Worm (Caenorhabditis elegans): Measurements from ENCODE around the gene T26E4.7.

Gene T26E4.7

DNA sequence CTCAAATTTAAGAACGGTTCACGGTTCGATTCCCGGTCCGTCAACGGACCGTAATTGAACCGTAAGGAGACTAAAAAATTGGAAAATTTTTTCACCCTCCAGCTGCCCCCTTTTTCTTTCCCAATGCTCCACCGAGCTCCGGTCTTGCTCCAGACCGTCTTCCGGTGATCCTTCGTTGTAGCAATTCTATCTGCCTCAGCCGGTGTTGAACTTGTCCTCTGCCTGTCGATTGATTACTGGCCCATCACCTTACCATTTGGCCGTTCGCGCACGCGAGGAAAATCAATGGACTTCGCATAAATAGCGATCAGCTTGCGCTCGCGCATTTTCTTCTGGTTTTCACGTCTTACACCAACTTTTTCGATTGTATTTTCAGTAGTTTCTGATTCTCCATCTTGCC, 26.0 kb upstream of the T26E4.7 start:
- peak; percentile 39; the same call in 1 of the 2 replicates for TF ChIP-seq flt-1 (GFP tag; IDR thresholded peaks at IDR 0.05)
- TF ChIP-seq T22C8.4 (GFP tag; IDR thresholded peaks at IDR 0.05) = peak; percentile 22; the same call in 1 of the 2 replicates
- 0 out of 2 replicates have a peak, but pooled peaks have one; percentile 11 for TF ChIP-seq ref-1 (GFP tag; conservative IDR thresholded peaks at IDR 0.05)
- TF ChIP-seq tab-1 (GFP tag; IDR thresholded peaks at IDR 0.05) = peak; percentile 75
- TF ChIP-seq ztf-23 (GFP tag; IDR thresholded peaks at IDR 0.05) = 0 out of 2 replicates have a peak, but pooled peaks have one; percentile 57

DNA sequence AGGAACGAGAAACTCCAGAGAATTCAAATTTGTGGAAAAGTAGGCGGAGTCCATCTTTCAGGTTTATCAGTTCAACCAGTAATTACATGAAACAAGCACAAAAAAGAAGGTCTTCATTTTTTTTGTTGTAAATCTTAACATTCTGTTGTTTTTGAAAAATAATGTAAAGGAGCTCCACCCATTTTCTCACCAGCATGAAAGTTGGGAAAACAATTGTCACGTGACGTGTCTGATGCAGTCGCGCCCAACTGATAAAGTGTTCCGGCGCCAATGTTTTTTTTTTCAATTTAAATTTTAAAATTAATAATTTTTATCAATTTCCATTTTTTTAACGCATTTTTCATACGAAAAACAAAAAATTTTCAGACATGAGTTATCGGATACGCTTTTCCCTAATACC, 24.3 kb upstream of the T26E4.7 start, which contains the start of gene F57A10.4:
Gene F57A10.4, plus strand, starts transcription at position 367 of the 400 bp plus-strand sequence.
- TF ChIP-seq ztf-23 (GFP tag; IDR thresholded peaks at IDR 0.05) = no peak
- TF ChIP-seq ztf-29 (GFP tag; IDR thresholded peaks at IDR 0.05) = no peak
- no peak for TF ChIP-seq med-1 (GFP tag; optimal IDR thresholded peaks at IDR 0.05; ENCODE audit: insufficient read depth)
- TF ChIP-seq ref-1 (GFP tag; conservative IDR thresholded peaks at IDR 0.05) = no peak
- no peak for TF ChIP-seq klf-2 (GFP tag; conservative IDR thresholded peaks at IDR 0.05)
- no peak for TF ChIP-seq T22C8.4 (GFP tag; IDR thresholded peaks at IDR 0.05)
- no peak for TF ChIP-seq flt-1 (GFP tag; IDR thresholded peaks at IDR 0.05)

DNA sequence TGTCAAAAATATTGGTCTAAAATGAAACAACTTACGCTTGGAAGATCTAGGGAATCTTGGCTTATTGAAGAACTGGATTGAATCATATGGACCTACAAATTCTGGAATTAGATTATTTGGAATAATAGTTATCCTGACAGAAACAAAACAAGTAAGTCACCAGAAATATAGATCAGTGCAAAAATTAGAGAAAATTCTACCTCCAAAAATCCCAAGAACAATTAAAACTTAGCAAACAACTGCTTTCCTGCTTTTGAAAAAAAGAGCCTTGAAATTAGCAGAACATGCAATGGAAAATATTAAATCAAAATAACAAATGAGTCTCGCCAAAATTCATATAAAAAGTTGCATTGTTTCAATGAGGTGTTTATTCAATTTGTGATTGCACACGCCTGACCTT, 20.2 kb upstream of the T26E4.7 start, which contains the start of gene nhr-60:
Gene nhr-60, minus strand, starts transcription at position 101 of the 400 bp plus-strand sequence.
- TF ChIP-seq med-1 (GFP tag; optimal IDR thresholded peaks at IDR 0.05; ENCODE audit: insufficient read depth) = no peak
- no peak for TF ChIP-seq klf-2 (GFP tag; conservative IDR thresholded peaks at IDR 0.05)
- no peak for TF ChIP-seq T22C8.4 (GFP tag; IDR thresholded peaks at IDR 0.05)
- TF ChIP-seq ref-1 (GFP tag; conservative IDR thresholded peaks at IDR 0.05) = no peak
- no peak for TF ChIP-seq cog-1 (tag; optimal IDR thresholded peaks at IDR 0.05)
- no peak for TF ChIP-seq tab-1 (GFP tag; IDR thresholded peaks at IDR 0.05)
- TF ChIP-seq ztf-23 (GFP tag; IDR thresholded peaks at IDR 0.05) = no peak
- no peak for TF ChIP-seq flt-1 (GFP tag; IDR thresholded peaks at IDR 0.05)
- no peak for TF ChIP-seq ztf-29 (GFP tag; IDR thresholded peaks at IDR 0.05)

DNA sequence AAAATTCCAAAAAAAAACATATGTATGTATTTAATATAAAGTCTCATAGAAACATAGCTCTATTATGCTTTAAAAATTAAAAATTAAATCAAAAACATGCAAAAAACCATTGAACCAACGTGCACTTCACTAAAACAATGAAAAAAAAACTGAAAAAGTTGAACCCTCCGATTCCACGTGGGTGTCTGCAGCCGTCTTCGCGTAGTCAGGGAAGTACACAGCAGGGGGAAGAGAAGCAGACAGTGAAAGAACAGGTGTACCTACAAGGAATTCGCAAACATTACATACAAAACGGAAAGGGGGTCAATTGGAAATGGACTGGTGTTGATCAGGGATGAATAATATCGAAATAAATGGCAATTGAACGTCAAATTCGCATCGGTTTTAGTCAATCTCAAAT, 19.4 kb upstream of the T26E4.7 start:
- TF ChIP-seq tab-1 (GFP tag; IDR thresholded peaks at IDR 0.05) = no peak
- no peak for TF ChIP-seq flt-1 (GFP tag; IDR thresholded peaks at IDR 0.05)
- no peak for TF ChIP-seq ztf-29 (GFP tag; IDR thresholded peaks at IDR 0.05)

DNA sequence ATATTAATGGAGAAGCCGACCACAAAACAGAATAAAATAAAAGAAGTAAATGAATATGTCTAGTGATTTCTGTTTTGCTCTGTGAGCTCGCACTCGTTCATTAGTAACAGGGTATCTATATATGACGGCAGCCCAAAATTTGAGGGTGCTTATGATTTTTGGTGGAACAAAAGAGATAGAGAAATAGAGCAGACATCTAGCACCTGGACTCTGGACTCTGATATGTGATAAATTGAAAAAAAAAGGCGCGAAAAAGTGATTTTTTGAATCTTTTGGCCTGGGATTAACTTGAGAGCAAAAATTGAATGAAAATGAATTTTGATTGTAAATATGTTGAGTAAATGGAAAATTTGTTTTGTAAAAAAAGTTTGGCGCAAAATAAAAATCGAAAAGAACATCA, 16.7 kb upstream of the T26E4.7 start, which contains the start of gene nhr-283:
Gene nhr-283, minus strand, starts transcription at position 101 of the 400 bp plus-strand sequence.
- TF ChIP-seq ztf-29 (GFP tag; IDR thresholded peaks at IDR 0.05) = no peak

DNA sequence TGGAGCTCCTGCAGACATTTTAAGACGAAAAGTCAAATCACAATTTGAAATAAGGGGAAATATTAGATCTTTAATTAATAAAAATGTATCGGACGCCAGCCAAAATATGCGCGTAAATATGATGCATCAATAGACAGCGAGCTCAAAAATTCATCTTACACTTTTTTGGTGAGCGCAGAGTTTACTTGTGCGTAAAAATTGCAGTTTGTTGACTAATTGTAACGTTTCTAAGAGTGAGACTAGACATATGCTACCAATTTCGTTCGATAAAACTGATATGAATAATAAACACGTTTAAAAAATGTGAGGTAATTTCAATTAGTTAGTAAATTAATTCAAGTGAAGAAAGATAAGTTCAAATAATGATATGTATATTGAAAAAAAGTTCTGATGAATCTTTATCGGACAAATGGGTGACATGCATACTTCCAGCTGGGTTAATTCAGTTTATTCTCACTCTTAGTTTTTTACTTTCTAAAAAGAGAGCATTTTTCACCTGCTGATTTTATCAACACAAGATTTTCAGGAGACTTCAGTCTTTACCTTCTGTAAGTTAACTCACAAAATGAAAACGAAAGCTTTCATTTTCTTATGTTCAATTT, 14.1 kb upstream of the T26E4.7 start, which contains the start of the genes nhr-285 and irld-52:
Gene nhr-285, minus strand, starts transcription at position 101 of the 602 bp plus-strand sequence.
Gene irld-52, plus strand, starts transcription at position 552 of the 602 bp plus-strand sequence.
- TF ChIP-seq ref-1 (GFP tag; conservative IDR thresholded peaks at IDR 0.05) (no peak), tab-1 (GFP tag; IDR thresholded peaks at IDR 0.05) (no peak), cog-1 (tag; optimal IDR thresholded peaks at IDR 0.05) (no peak), T22C8.4 (GFP tag; IDR thresholded peaks at IDR 0.05) (no peak), ztf-23 (GFP tag; IDR thresholded peaks at IDR 0.05) (no peak), med-1 (GFP tag; optimal IDR thresholded peaks at IDR 0.05; ENCODE audit: insufficient read depth) (no peak), klf-2 (GFP tag; conservative IDR thresholded peaks at IDR 0.05) (no peak), flt-1 (GFP tag; IDR thresholded peaks at IDR 0.05) (no peak), ztf-29 (GFP tag; IDR thresholded peaks at IDR 0.05) (no peak)

DNA sequence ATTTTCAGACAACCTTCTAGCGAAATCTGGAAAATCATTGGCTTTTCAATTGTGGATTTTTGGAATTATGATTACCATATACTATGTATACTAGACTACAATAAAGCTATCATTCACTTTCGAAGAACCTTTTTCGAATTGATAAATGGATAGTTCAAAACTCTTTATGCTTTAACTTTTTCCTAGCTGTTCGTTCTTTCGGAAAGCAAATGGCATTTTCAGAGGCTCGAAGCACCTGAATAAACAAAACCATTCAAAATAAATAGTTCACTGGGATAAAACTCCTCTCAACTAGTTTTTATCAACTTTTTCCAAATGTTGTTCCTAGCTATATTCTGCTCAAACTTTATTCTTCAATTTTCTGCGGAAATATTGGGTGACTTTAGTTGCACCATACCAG, 12.3 kb upstream of the T26E4.7 start, which contains the start of gene T26E4.2:
Gene T26E4.2, plus strand, starts transcription at position 301 of the 400 bp plus-strand sequence.
- no peak for TF ChIP-seq ztf-23 (GFP tag; IDR thresholded peaks at IDR 0.05)
- no peak for TF ChIP-seq med-1 (GFP tag; optimal IDR thresholded peaks at IDR 0.05; ENCODE audit: insufficient read depth)
- TF ChIP-seq cog-1 (tag; optimal IDR thresholded peaks at IDR 0.05) = no peak

DNA sequence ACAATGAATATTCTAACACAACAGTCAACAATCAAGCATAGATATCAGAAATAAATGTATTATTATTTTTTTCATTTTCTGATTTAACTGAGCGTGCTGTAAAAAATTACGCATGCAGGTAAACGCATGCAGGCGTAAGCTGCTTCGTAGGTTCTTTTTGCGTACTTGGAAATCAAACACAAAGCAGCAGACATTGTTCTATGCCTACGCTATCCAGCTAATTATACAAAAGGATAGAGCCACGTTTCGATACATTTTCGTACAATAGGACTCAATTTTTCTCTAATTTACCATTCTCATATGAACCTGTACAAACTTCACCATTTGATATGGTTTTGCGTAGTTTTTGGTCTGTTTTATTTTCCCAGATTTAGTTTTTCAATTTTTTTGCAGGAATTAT, 10.9 kb upstream of the T26E4.7 start, which contains the start of gene T26E4.3:
Gene T26E4.3, plus strand, starts transcription at position 301 of the 400 bp plus-strand sequence.
- TF ChIP-seq ztf-29 (GFP tag; IDR thresholded peaks at IDR 0.05) (no peak), ref-1 (GFP tag; conservative IDR thresholded peaks at IDR 0.05) (no peak), flt-1 (GFP tag; IDR thresholded peaks at IDR 0.05) (no peak), tab-1 (GFP tag; IDR thresholded peaks at IDR 0.05) (no peak), ztf-23 (GFP tag; IDR thresholded peaks at IDR 0.05) (no peak), T22C8.4 (GFP tag; IDR thresholded peaks at IDR 0.05) (no peak), klf-2 (GFP tag; conservative IDR thresholded peaks at IDR 0.05) (no peak), med-1 (GFP tag; optimal IDR thresholded peaks at IDR 0.05; ENCODE audit: insufficient read depth) (no peak), cog-1 (tag; optimal IDR thresholded peaks at IDR 0.05) (no peak)

DNA sequence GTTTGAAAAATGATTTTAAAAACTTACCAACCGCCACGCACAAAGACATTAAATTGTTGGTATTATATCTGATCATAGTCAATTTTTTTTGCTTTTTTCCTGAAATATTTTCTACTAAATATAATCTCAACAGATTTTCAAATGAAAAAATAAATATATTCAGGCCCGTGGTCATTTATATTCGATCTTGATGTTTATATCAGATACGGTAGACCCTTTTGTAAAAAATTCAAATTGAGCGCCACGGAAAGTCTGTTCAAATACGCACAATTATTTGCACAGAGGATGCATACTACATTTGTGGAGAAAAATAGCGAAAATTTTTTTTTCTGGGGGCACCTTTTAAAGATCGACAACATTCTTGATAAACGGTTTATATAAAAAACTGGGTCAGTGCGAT, 961 bp upstream of the T26E4.7 start, which contains the start of gene T26E4.4:
Gene T26E4.4, minus strand, starts transcription at position 101 of the 400 bp plus-strand sequence.
- TF ChIP-seq cog-1 (tag; optimal IDR thresholded peaks at IDR 0.05) (no peak), ref-1 (GFP tag; conservative IDR thresholded peaks at IDR 0.05) (no peak), med-1 (GFP tag; optimal IDR thresholded peaks at IDR 0.05; ENCODE audit: insufficient read depth) (no peak), klf-2 (GFP tag; conservative IDR thresholded peaks at IDR 0.05) (no peak), tab-1 (GFP tag; IDR thresholded peaks at IDR 0.05) (no peak), T22C8.4 (GFP tag; IDR thresholded peaks at IDR 0.05) (no peak), ztf-23 (GFP tag; IDR thresholded peaks at IDR 0.05) (no peak), flt-1 (GFP tag; IDR thresholded peaks at IDR 0.05) (no peak)

DNA sequence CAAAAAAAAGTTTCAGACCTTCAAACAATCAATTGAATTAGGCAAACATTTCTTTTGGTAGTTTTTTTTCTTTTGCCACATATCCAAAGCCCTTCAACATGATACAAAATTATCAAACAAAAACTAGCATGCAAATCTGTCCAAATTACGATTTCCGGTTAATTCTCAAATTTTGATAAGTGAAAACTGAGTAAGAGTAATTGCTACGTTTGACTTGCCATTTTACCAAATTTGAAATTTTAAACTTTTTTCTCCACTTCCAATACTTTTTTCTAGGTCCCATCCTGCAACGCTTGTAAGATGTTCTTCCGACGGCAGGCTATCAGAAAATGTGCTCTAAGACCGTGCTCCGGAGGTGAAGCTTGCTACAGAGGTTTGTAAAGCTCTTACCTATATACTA, 2.7 kb downstream of the T26E4.7 start, which contains the start of gene nhr-223:
Gene nhr-223, plus strand, starts transcription at position 301 of the 400 bp plus-strand sequence.
- TF ChIP-seq T22C8.4 (GFP tag; IDR thresholded peaks at IDR 0.05) = no peak
- TF ChIP-seq ztf-29 (GFP tag; IDR thresholded peaks at IDR 0.05) = no peak
- no peak for TF ChIP-seq ztf-23 (GFP tag; IDR thresholded peaks at IDR 0.05)
- no peak for TF ChIP-seq tab-1 (GFP tag; IDR thresholded peaks at IDR 0.05)
- no peak for TF ChIP-seq flt-1 (GFP tag; IDR thresholded peaks at IDR 0.05)
- no peak for TF ChIP-seq klf-2 (GFP tag; conservative IDR thresholded peaks at IDR 0.05)
- TF ChIP-seq med-1 (GFP tag; optimal IDR thresholded peaks at IDR 0.05; ENCODE audit: insufficient read depth) = no peak
- TF ChIP-seq ref-1 (GFP tag; conservative IDR thresholded peaks at IDR 0.05) = no peak
- TF ChIP-seq cog-1 (tag; optimal IDR thresholded peaks at IDR 0.05) = no peak
